Fruit fly (Drosophila melanogaster) whole organism, embryonic: ENCODE measurements around the gene BomT3.
A peak's percentile ranks its signal among the peaks of the same experiment; 100 is the strongest.

Source experiments
- Ada2b ChIP-seq: fragments of 200-800 bp; sonication (Bioruptor generic); IDR thresholded peaks from 2 replicates; pipeline ENCODE4 v1.3.6; 2022; ENCODE audit warnings: missing biosample characterization, missing genetic modification characterization
- Asciz ChIP-seq: fragments of 200-800 bp; sonication (Bioruptor generic); optimal IDR thresholded peaks from 2 replicates; lab custom pipeline; 2017; ENCODE audit warnings: missing biosample characterization, mild to moderate bottlenecking, missing genetic modification characterization, missing genetic modification reagents
- Awh ChIP-seq: fragments of 200-800 bp; sonication (Bioruptor generic); IDR thresholded peaks from 2 replicates; pipeline ENCODE4, ENCODE4 v1.3.6; 2022; ENCODE audit warnings: missing biosample characterization, missing genetic modification characterization
- CG10321 ChIP-seq: fragments of 200-800 bp; sonication (Bioruptor generic); IDR thresholded peaks from 2 replicates; pipeline ENCODE4 v1.3.6; 2022; ENCODE audit warnings: missing biosample characterization, missing genetic modification characterization
- CG10366 ChIP-seq: fragments of 200-800 bp; sonication (Bioruptor generic); IDR thresholded peaks from 2 replicates; pipeline ENCODE4 v1.3.6; 2022; ENCODE audit warnings: missing biosample characterization, missing genetic modification characterization
- CG10543 ChIP-seq: fragments of 200-800 bp; sonication (Bioruptor generic); optimal IDR thresholded peaks from 3 replicates; lab custom pipeline; 2017; ENCODE audit warnings: missing biosample characterization, mild to moderate bottlenecking, missing genetic modification characterization, moderate library complexity
- CG11247 ChIP-seq: fragments of 200-800 bp; sonication (Bioruptor generic); IDR thresholded peaks from 2 replicates; pipeline ENCODE4 v1.3.6; 2022; ENCODE audit warnings: missing biosample characterization, missing genetic modification characterization
- CG11560 ChIP-seq: fragments of 200-800 bp; sonication (Bioruptor generic); IDR thresholded peaks from 3 replicates; pipeline ENCODE4 v1.3.6; 2022; ENCODE audit warnings: missing biosample characterization, missing genetic modification characterization
- CG12942 ChIP-seq: fragments of 200-800 bp; sonication (Bioruptor generic); optimal IDR thresholded peaks from 3 replicates; lab custom pipeline; 2016; ENCODE audit warnings: missing biosample characterization, missing genetic modification characterization
- CG14667 ChIP-seq: fragments of 200-800 bp; sonication (Bioruptor generic); IDR thresholded peaks from 2 replicates; pipeline ENCODE4 v1.3.6; 2022; ENCODE audit warnings: missing biosample characterization, missing genetic modification characterization
- CG14860 ChIP-seq: fragments of 200-800 bp; sonication (Bioruptor generic); IDR thresholded peaks from 3 replicates; pipeline ENCODE4 v1.3.6; 2022; ENCODE audit warnings: missing biosample characterization, missing genetic modification characterization; ENCODE audit not compliant: partially characterized antibody
- CG18262 ChIP-seq: fragments of 200-800 bp; optimal IDR thresholded peaks from 3 replicates; lab custom pipeline; 2019; ENCODE audit warnings: missing biosample characterization, mild to moderate bottlenecking, missing genetic modification characterization, moderate library complexity
- CG2202 ChIP-seq: fragments of 200-800 bp; sonication (Bioruptor generic); optimal IDR thresholded peaks from 2 replicates; lab custom pipeline; 2018; ENCODE audit warnings: missing biosample characterization, mild to moderate bottlenecking, missing genetic modification characterization
- CG2678 ChIP-seq: fragments of 200-800 bp; sonication (Bioruptor generic); optimal IDR thresholded peaks from 3 replicates; lab custom pipeline; 2019; ENCODE audit warnings: missing biosample characterization, mild to moderate bottlenecking, missing genetic modification characterization, moderate library complexity
- CG2712 ChIP-seq: fragments of 200-800 bp; optimal IDR thresholded peaks from 3 replicates; lab custom pipeline; 2019; ENCODE audit warnings: missing biosample characterization, mild to moderate bottlenecking, missing genetic modification characterization, moderate library complexity
- CG31388 ChIP-seq: fragments of 200-800 bp; sonication (Bioruptor generic); optimal IDR thresholded peaks from 2 replicates; lab custom pipeline; 2016; ENCODE audit warnings: missing biosample characterization, missing genetic modification characterization
- CG4404 ChIP-seq: fragments of 200-800 bp; sonication (Bioruptor generic); IDR thresholded peaks from 2 replicates; pipeline ENCODE4 v1.3.6; 2022; ENCODE audit warnings: missing biosample characterization, missing genetic modification characterization
- CG4424 ChIP-seq: fragments of 200-800 bp; sonication (Bioruptor generic); optimal IDR thresholded peaks from 3 replicates; lab custom pipeline; 2016; ENCODE audit warnings: missing biosample characterization, missing genetic modification characterization
- CG5245 ChIP-seq: fragments of 200-800 bp; sonication (Bioruptor generic); optimal IDR thresholded peaks from 3 replicates; lab custom pipeline; 2016; ENCODE audit warnings: missing biosample characterization, missing genetic modification characterization
- CG6689 ChIP-seq: fragments of 200-800 bp; sonication (Bioruptor generic); IDR thresholded peaks from 2 replicates; pipeline ENCODE4 v1.3.6; 2022; ENCODE audit warnings: missing biosample characterization, missing genetic modification characterization
- CG6813 ChIP-seq: fragments of 200-800 bp; sonication (Bioruptor generic); optimal IDR thresholded peaks from 2 replicates; lab custom pipeline; 2017; ENCODE audit warnings: missing biosample characterization, missing genetic modification characterization, mild to moderate bottlenecking, moderate library complexity, missing genetic modification reagents
- CG7745 ChIP-seq: fragments of 200-800 bp; sonication (Bioruptor generic); optimal IDR thresholded peaks from 2 replicates; lab custom pipeline; 2018; ENCODE audit warnings: missing biosample characterization, mild to moderate bottlenecking, missing genetic modification characterization, moderate library complexity
- CG7839 ChIP-seq: fragments of 200-800 bp; sonication (Bioruptor generic); optimal IDR thresholded peaks from 3 replicates; lab custom pipeline; 2018; ENCODE audit warnings: missing biosample characterization, mild to moderate bottlenecking, missing genetic modification characterization, moderate library complexity
- CG8281 ChIP-seq: fragments of 200-800 bp; sonication (Bioruptor generic); optimal IDR thresholded peaks from 2 replicates; lab custom pipeline; 2018; ENCODE audit warnings: missing biosample characterization, mild to moderate bottlenecking, missing genetic modification characterization, moderate library complexity
- CG8944 ChIP-seq: fragments of 200-800 bp; sonication (Bioruptor generic); optimal IDR thresholded peaks from 3 replicates; lab custom pipeline; 2016; ENCODE audit warnings: missing biosample characterization, missing genetic modification characterization
- Ets65A ChIP-seq: fragments of 200-800 bp; sonication (Bioruptor generic); peaks from one replicate; lab custom pipeline; 2016; ENCODE audit warnings: missing biosample characterization, missing genetic modification characterization
- Fer3 ChIP-seq: fragments of 200-800 bp; sonication (Bioruptor generic); optimal IDR thresholded peaks from 2 replicates; lab custom pipeline; 2018; ENCODE audit warnings: missing biosample characterization, mild to moderate bottlenecking, missing genetic modification characterization, moderate library complexity
- H15 ChIP-seq: fragments of 200-800 bp; sonication (Bioruptor generic); IDR thresholded peaks from 3 replicates; pipeline ENCODE4 v1.3.6; 2022; ENCODE audit warnings: missing biosample characterization, missing genetic modification characterization
- HLH3B ChIP-seq: fragments of 200-800 bp; sonication (Bioruptor generic); IDR thresholded peaks from 2 replicates; pipeline ENCODE4 v1.3.6; 2022; ENCODE audit warnings: missing biosample characterization, missing genetic modification characterization
- Hr78 ChIP-seq, 2 experiments: fragments of 200-800 bp in 1 of 2; fragments of >200 bp in 1 of 2; sonication (Bioruptor generic) in 1 of 2; optimal IDR thresholded peaks; 2 replicates each; lab custom pipeline; 2017 to 2019; ENCODE audit warnings: missing biosample characterization in 2 of 2, missing genetic modification characterization in 2 of 2, mild to moderate bottlenecking in 1 of 2, moderate library complexity in 1 of 2
- Max ChIP-seq: fragments of 200-800 bp; sonication (Bioruptor generic); optimal IDR thresholded peaks from 2 replicates; lab custom pipeline; 2016; ENCODE audit warnings: missing biosample characterization, mild to moderate bottlenecking, missing genetic modification characterization
- Optix ChIP-seq: fragments of 200-800 bp; sonication (Bioruptor generic); IDR thresholded peaks from 3 replicates; pipeline ENCODE4 v1.3.6; 2022; ENCODE audit warnings: missing biosample characterization, missing genetic modification characterization
- Ptx1 ChIP-seq: fragments of 200-800 bp; sonication (Bioruptor generic); IDR thresholded peaks from 2 replicates; pipeline ENCODE4 v1.3.6; 2022; ENCODE audit warnings: missing biosample characterization, missing genetic modification characterization
- Rfx ChIP-seq: fragments of 200-800 bp; sonication (Bioruptor generic); IDR thresholded peaks from 2 replicates; pipeline ENCODE4 v1.3.6; 2022; ENCODE audit warnings: missing biosample characterization, missing genetic modification characterization
- Rx ChIP-seq: fragments of 200-800 bp; sonication (Bioruptor generic); IDR thresholded peaks from 2 replicates; pipeline ENCODE4 v1.3.6; 2022; ENCODE audit warnings: missing biosample characterization, missing genetic modification characterization
- Trl ChIP-seq, 3 experiments: fragments of >200 bp in 2 of 3; fragments of 200-800 bp in 1 of 3; sonication (Bioruptor generic) in 1 of 3; optimal IDR thresholded peaks; 2 replicates in 1 of 3; 3 replicates in 2 of 3; lab custom pipeline; 2016 to 2017; ENCODE audit warnings: missing biosample characterization in 1 of 3, missing genetic modification characterization in 1 of 3
- Xbp1 ChIP-seq: fragments of 200-800 bp; sonication (Bioruptor generic); optimal IDR thresholded peaks from 3 replicates; lab custom pipeline; 2016; ENCODE audit warnings: missing biosample characterization, mild to moderate bottlenecking, missing genetic modification characterization
- bowl ChIP-seq: fragments of 200-800 bp; sonication (Bioruptor generic); IDR thresholded peaks from 2 replicates; pipeline ENCODE4 v1.3.6; 2022; ENCODE audit warnings: missing biosample characterization, missing genetic modification characterization
- bsh ChIP-seq, 2 experiments: fragments of 200-800 bp; sonication (Bioruptor generic); optimal IDR thresholded peaks; 2 replicates each; lab custom pipeline; 2017 to 2018; ENCODE audit warnings: mild to moderate bottlenecking in 2 of 2, missing biosample characterization in 2 of 2, missing genetic modification characterization in 2 of 2, moderate library complexity in 1 of 2
- btn ChIP-seq: fragments of 200-800 bp; sonication (Bioruptor generic); optimal IDR thresholded peaks from 2 replicates; lab custom pipeline; 2016; ENCODE audit warnings: missing biosample characterization, missing genetic modification characterization
- ci ChIP-seq: fragments of 200-800 bp; sonication (Bioruptor generic); IDR thresholded peaks from 3 replicates; pipeline ENCODE4 v1.3.6; 2022; ENCODE audit warnings: missing biosample characterization, missing genetic modification characterization
- ems ChIP-seq: fragments of 200-800 bp; sonication (Bioruptor generic); optimal IDR thresholded peaks from 3 replicates; lab custom pipeline; 2016; ENCODE audit warnings: missing biosample characterization, missing genetic modification characterization
- fd64A ChIP-seq: fragments of 200-800 bp; sonication (Bioruptor generic); optimal IDR thresholded peaks from 3 replicates; lab custom pipeline; 2018; ENCODE audit warnings: missing biosample characterization, mild to moderate bottlenecking, missing genetic modification characterization
- fd96Cb ChIP-seq: fragments of 200-800 bp; sonication (Bioruptor generic); optimal IDR thresholded peaks from 2 replicates; lab custom pipeline; 2018; ENCODE audit warnings: missing biosample characterization, mild to moderate bottlenecking, missing genetic modification characterization, moderate library complexity
- odd ChIP-seq: fragments of 200-800 bp; sonication (Bioruptor generic); optimal IDR thresholded peaks from 2 replicates; lab custom pipeline; 2017; ENCODE audit warnings: missing biosample characterization, mild to moderate bottlenecking, missing genetic modification characterization
- pan ChIP-seq, 4 experiments: fragments of >200 bp in 3 of 4; fragments of 200-800 bp in 1 of 4; sonication (Bioruptor generic) in 1 of 4; optimal IDR thresholded peaks in 3 of 4; IDR thresholded peaks in 1 of 4; 2 replicates each; pipeline versions ENCODE4 v1.3.6 to Lab custom; 2017 to 2022; ENCODE audit warnings: missing biosample characterization in 2 of 4, missing genetic modification characterization in 2 of 4, mixed read lengths in 1 of 4
- row ChIP-seq: fragments of 200-800 bp; sonication (Bioruptor generic); IDR thresholded peaks from 3 replicates; pipeline ENCODE4 v1.3.6; 2022; ENCODE audit warnings: missing biosample characterization, missing genetic modification characterization
- sisA ChIP-seq: fragments of 200-800 bp; sonication (Bioruptor generic); IDR thresholded peaks from 2 replicates; pipeline ENCODE4 v1.3.6; 2022; ENCODE audit warnings: missing biosample characterization, missing genetic modification characterization
- twi ChIP-seq: fragments of 200-800 bp; optimal IDR thresholded peaks from 2 replicates; lab custom pipeline; 2019; ENCODE audit warnings: missing biosample characterization, mild to moderate bottlenecking, missing genetic modification characterization, moderate library complexity
- vvl ChIP-seq: fragments of 200-800 bp; sonication (Bioruptor generic); IDR thresholded peaks from 2 replicates; pipeline ENCODE4 v1.3.6; 2022; ENCODE audit warnings: missing biosample characterization, missing genetic modification characterization

Gene BomT3

dm6 chr3R:22039480-22039879, 46.7 kb downstream of the BomT3 start (continued):
- TF ChIP-seq Ada2b (peak; percentile 66), bowl (GFP tag; lab: Robert Waterston, UW) (peak; percentile 62; the same call in 1 of the 2 replicates), ems (GFP tag; lab: Kevin White, UChicago) (peak; percentile 29), Rfx (GFP tag; lab: Robert Waterston, UW) (0 out of 2 replicates have a peak, but pooled peaks have one; percentile 21), Max (GFP tag; lab: Kevin White, UChicago) (peak; percentile 15), CG10543 (no peak), H15 (GFP tag; lab: Robert Waterston, UW) (peak; percentile 60; the same call in 2 of the 3 replicates), CG4404 (peak; percentile 49), Optix (GFP tag; lab: Robert Waterston, UW) (peak; percentile 69; the same call in 2 of the 3 replicates), Hr78 (GFP tag; optimal IDR thresholded peaks at IDR 0.05; lab: Kevin White, UChicago) (peak in 1 of 2 experiments; percentile 62), CG8281 (tag; lab: Kevin White, UChicago) (no peak), Trl (optimal IDR thresholded peaks at IDR 0.05; lab: Kevin White, UChicago) (no peak), Trl (GFP tag; optimal IDR thresholded peaks at IDR 0.05; lab: Kevin White, UChicago) (no peak), pan (optimal IDR thresholded peaks at IDR 0.05; lab: Kevin White, UChicago) (no peak), pan (GFP tag; optimal IDR thresholded peaks at IDR 0.05 in 1 of 2, IDR thresholded peaks at IDR 0.05 in 1 of 2) (peak in 1 of 2 experiments; percentile 79), bsh (GFP tag; optimal IDR thresholded peaks at IDR 0.05; lab: Kevin White, UChicago) (peak; percentile 28 to 69), fd96Cb (tag; lab: Kevin White, UChicago) (peak; percentile 35), row (peak; percentile 78), CG11247 (GFP tag; lab: Robert Waterston, UW) (peak; percentile 51; the same call in 1 of the 2 replicates), CG10366 (peak; percentile 57), CG8944 (GFP tag; lab: Kevin White, UChicago) (peak; percentile 10), btn (GFP tag; lab: Kevin White, UChicago) (no peak), CG12942 (peak; percentile 25), Rx (GFP tag; lab: Robert Waterston, UW) (peak; percentile 72), Ptx1 (GFP tag; lab: Robert Waterston, UW) (peak; percentile 75), odd (no peak), CG2678 (no peak), CG5245 (GFP tag; lab: Kevin White, UChicago) (peak; percentile 15), Xbp1 (GFP tag; lab: Kevin White, UChicago) (peak; percentile 61), HLH3B (GFP tag; lab: Robert Waterston, UW) (peak; percentile 82), Ets65A (GFP tag; lab: Kevin White, UChicago) (peak; percentile 33), CG6813 (GFP tag; lab: Kevin White, UChicago) (no peak), CG2712 (peak; percentile 63), CG4424 (peak; percentile 44), vvl (peak; percentile 89), sisA (GFP tag; lab: Robert Waterston, UW) (peak; percentile 59), CG2202 (tag; lab: Kevin White, UChicago) (peak; percentile 11), ci (GFP tag; lab: Robert Waterston, UW) (peak; percentile 89), CG11560 (tag; lab: Robert Waterston, UW) (no peak), CG7745 (tag; lab: Kevin White, UChicago) (no peak), fd64A (GFP tag; lab: Kevin White, UChicago) (peak; percentile 5), CG18262 (peak; percentile 55), twi (tag; lab: Kevin White, UChicago) (no peak), Awh (peak; percentile 72), CG14860 (GFP tag; lab: Robert Waterston, UW) (no peak), Fer3 (tag; lab: Kevin White, UChicago) (no peak), CG10321 (GFP tag; lab: Robert Waterston, UW) (0 out of 2 replicates have a peak, but pooled peaks have one; percentile 17), Asciz (GFP tag; lab: Kevin White, UChicago) (no peak), CG31388 (GFP tag; lab: Kevin White, UChicago) (no peak), CG14667 (GFP tag; lab: Robert Waterston, UW) (peak; percentile 36; the same call in 1 of the 2 replicates), CG7839 (tag; lab: Kevin White, UChicago) (no peak), CG6689 (peak; percentile 62)
